Fruit fly (Drosophila melanogaster) S2 (cell line): ENCODE results near the gene CG31249.
A peak's percentile ranks its signal among the peaks of the same experiment; 100 is the strongest.

ENCODE experiments used
- CG8478 ChIP-seq: fragments of >200 bp; optimal IDR thresholded peaks from 2 replicates; lab custom pipeline; 2018
- CTCF ChIP-seq, 2 experiments: fragments of >200 bp; optimal IDR thresholded peaks; 2 replicates each; lab custom pipeline; 2018

Gene CG31249

DNA sequence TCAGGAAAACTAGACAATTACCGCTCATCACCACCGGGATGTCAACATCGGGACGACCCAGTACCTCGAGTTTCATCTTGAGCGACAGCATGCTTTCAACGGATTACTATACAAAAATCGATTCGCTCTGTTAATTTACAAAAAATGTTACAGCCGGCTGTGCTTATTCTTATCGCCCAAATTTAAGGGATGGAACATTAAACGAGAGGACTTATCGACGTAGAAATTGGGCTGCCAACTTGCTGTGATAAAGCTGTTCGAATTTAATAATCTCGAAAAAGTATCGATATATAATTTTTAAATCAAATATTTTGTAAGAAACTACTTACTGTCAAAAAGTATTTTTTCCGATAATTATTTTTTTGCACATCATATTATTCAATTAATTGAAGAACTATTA, at the start of gene CG31249:
CG31249 (minus strand) TSS at position 197 of the 400 bp plus-strand sequence.
- TF ChIP-seq CTCF (optimal IDR thresholded peaks at IDR 0.05; lab: Kevin White, UChicago) (no peak), CG8478 (lab: Kevin White, UChicago) (no peak)

DNA sequence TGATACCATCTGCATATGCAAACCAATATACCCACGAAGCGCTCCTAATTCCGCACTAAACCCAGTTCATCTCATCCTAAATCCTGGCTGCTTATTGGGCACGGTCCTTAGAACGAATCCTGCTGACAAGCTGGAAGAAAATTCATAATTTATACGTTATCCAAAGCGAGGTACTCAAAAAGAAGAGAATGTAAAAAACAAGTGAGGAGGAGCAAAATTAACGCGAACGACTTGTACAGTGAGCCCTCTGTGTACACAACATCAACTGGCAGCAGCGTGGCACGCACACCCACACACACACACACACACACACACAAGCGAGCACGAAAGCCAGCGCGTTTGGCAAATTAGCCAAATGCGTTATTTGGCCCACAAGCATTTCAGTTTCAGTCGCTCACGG, 49.4 kb upstream of the CG31249 start, which contains the start of gene TyrRII:
TyrRII (plus strand) TSS at position 301 of the 400 bp plus-strand sequence.
- TF ChIP-seq CTCF (optimal IDR thresholded peaks at IDR 0.05; lab: Kevin White, UChicago) (no peak), CG8478 (lab: Kevin White, UChicago) (no peak)

DNA sequence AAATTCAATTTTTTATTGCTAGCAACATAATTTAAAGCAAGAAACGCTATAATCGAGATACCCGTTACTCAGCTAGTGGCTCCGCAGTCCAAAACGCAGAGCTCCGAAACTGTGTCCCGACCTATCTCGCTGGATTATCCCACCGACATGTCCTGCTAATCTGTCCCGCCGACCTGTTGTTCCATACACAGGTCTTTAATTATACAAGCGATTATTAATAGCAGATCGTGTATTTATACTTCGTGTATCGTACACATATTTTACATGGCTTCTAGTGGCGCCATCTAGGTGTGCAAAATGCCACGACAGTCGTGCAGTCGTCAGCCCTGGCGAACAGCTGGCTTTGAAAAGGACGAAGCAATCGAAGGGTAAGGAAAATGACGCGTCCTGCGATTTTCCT, 46.4 kb upstream of the CG31249 start, which contains the start of gene CG14321:
CG14321 (plus strand) TSS at position 338 of the 400 bp plus-strand sequence.
- TF ChIP-seq CG8478 (lab: Kevin White, UChicago) = no peak
- peak; percentile 97 to 99 for TF ChIP-seq CTCF (optimal IDR thresholded peaks at IDR 0.05; lab: Kevin White, UChicago)

DNA sequence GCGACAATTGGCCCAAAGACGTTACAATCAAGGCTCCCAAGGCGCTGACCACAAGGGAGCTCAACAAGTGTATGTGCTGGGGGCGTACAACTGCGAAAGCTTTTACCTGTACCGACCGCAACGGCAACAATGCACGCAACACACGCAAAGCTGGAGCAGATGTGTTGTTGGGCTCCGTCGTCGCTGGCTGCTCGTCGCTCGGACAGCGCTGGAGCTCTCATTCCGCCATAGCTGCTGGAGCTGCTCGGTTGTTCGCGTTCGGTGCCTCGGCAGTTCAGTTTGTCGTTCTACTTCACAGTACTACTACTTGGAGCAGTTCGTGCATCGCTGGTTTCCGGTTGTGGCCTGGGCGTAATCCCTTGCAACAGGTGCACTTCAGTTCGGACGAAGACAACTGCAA, 38.7 kb upstream of the CG31249 start, which contains the start of gene Lgr1:
Lgr1 (plus strand) TSS at position 220 of the 400 bp plus-strand sequence.
- no peak for TF ChIP-seq CTCF (optimal IDR thresholded peaks at IDR 0.05; lab: Kevin White, UChicago)
- no peak for TF ChIP-seq CG8478 (lab: Kevin White, UChicago)

DNA sequence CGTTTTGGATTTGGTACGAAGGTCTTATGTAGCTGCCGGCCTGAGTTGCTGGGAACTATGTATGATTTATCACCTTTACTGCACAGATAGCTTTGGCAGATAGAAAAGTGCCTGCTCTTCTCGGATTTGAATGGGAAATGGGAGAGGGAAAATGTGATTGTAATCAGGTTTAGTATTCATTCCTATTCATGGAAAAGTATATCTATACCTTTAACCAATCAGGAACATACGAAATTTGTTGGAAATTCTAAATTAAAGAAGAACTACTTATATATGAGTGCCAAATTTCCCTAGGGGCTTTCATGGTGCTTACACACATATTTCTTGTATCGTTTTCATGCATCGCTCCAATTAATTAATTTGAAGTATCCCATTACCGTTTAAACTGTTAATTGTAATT, 38.1 kb upstream of the CG31249 start, which contains the start of gene Atg8b:
Atg8b (minus strand) TSS at position 101 of the 400 bp plus-strand sequence.
- TF ChIP-seq CG8478 (lab: Kevin White, UChicago) (no peak), CTCF (optimal IDR thresholded peaks at IDR 0.05; lab: Kevin White, UChicago) (no peak)

DNA sequence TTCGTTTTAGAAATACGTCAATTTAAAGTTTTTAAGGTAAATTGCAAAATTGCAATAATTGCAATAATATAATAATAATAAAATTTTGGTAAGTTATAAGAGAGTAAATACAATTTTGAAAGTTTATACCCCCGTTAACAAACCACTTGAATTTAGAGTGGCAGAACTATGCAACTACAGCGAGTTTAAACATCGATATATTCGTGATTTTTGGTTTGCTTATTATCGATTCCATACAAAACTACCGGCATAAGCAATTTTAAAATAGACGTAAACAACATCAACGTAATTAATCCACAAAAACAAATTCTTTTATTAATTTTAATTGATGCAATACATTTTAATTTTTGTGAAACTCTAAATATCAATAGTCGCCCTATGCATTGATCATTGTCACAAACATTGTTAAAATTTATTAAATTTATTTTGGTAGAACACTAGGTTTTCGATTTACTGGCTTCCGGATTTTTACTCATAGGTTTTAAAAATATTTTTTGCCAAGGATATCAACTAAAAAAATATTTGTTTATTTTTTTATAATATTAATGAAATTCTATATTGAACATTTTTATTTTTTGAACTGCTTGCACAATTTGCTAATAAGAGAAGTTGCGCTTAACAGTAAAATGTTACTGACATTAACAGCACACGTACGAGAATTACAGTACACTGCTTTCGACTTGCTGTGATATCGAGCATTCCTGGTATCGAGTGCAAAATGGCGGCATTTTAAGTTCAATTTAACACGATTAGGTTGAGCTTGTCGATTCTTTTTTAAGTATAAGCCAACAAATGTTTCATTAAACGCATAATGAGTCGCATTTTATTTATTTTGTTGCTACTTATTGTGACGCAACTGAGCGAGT, 32.1 kb upstream of the CG31249 start, which contains the start of gene Pxt:
Pxt (plus strand) TSS at position 695 of the 866 bp plus-strand sequence.
- TF ChIP-seq CTCF (optimal IDR thresholded peaks at IDR 0.05; lab: Kevin White, UChicago) (peak in 1 of 2 experiments; percentile 30), CG8478 (lab: Kevin White, UChicago) (no peak)

DNA sequence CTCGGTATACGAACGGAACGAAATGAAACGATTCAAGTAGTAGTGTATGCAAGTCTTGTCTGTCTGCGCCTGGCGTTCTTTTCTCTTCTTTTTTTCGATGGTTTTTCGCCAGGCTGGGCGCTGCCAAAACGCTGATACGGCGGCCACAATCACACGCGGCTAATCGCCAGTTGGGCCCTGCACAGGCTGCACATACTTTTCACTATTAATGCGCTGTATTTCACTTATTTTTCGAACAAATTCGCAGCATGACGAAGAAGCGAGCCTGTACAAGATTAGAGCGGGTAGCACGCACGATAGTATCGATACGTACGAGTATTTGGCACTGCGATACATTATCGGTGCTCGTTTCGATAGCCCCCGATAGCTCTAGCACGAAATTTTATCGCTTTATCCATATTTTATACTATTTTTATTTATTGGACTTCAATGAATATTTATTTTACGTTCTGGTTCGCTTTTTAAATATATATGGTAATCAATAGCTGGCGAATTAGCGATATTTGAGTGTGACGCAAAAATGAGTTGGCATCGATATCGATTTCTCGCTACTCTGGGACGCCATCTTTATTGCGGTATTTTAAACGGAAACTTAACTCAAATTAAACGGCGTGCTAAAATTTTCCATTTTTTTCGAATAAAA, 31.3 kb upstream of the CG31249 start, which contains the start of gene osa:
osa (minus strand) TSS at position 300 of the 643 bp plus-strand sequence.
- TF ChIP-seq CG8478 (lab: Kevin White, UChicago) = no peak
- peak in 1 of 2 experiments; percentile 13 for TF ChIP-seq CTCF (optimal IDR thresholded peaks at IDR 0.05; lab: Kevin White, UChicago)

DNA sequence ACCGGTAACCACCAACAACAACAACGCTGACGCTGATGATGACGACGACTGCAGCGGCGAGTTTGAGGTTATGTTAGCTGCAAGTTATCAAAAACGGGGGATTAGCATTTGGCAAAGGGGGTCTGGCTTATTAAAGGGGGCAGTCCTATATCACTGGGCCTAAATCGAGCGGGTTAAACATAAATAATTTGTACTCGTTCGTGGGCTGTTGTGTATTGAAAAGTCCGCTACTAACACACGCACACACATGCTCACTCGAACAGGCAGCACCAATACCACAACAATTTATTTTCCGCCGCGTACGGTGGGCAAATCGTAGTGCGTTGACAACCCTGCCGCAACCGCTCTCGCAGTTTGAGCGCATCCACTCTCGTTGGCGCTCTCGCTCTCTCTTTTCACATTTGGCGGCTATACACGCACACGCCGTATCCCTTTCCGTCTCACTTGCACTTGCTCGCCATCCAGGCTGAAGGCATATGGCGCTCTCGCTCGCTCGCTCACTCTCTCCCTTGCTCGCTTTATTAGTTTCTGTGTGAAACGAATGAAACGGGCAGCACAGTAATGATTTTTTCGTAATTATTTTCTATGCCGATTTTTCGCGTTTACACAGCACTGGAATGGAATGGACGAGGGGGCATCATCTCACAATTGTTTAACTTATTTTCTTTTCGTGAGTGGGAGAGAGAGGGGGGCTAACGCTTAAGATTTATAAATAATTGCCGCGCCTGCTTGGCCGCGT, 30.2 kb upstream of the CG31249 start:
- no peak for TF ChIP-seq CG8478 (lab: Kevin White, UChicago)
- TF ChIP-seq CTCF (optimal IDR thresholded peaks at IDR 0.05; lab: Kevin White, UChicago) = peak; percentile 24 to 41

DNA sequence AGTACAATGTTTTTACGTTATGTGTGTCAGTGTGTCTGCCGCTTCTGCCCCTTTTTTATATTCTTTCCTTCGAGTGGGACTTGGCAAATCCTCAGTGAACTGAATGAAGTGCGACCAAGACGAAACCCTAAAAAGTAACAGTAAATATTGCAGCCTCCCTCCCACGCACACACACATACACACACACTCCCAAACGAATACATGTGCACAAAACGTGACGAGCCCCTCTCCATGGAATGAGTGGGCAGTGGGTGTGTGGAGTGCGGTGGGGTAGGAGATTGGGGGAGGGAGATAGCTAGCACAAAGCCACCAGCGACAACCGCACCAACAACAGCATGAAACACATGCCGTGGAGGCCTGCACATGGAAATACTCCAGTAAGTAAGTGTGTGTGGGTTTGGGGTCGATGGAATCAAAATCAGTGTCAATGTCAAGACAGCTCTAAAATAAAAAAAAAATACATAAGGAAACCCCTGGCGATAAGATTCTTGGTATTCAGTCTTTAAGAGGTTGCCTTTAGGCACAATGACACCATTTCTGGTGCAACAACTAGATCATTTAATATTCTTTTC, 28.0 kb upstream of the CG31249 start:
- no peak for TF ChIP-seq CG8478 (lab: Kevin White, UChicago)
- no peak for TF ChIP-seq CTCF (optimal IDR thresholded peaks at IDR 0.05; lab: Kevin White, UChicago)

DNA sequence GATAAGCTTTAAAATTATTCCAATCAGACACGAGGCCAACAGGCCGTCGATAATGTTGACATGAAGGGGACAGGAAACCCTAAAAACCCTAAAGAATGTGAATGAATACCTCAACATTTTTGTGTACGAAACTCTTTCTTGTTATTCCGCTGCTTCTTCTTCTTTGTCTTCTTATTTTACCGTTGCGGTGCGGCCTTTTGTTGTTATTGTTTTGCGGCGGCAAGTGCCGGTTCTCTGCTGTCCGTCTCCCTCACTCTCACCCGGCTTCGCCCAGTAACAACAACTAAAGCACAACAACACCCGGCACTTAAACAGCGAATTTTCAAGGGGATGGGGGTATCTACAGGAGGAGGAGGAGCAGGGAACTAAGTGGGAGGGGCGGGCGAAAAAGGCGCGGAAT, 27.5 kb upstream of the CG31249 start:
- no peak for TF ChIP-seq CTCF (optimal IDR thresholded peaks at IDR 0.05; lab: Kevin White, UChicago)
- TF ChIP-seq CG8478 (lab: Kevin White, UChicago) = no peak

DNA sequence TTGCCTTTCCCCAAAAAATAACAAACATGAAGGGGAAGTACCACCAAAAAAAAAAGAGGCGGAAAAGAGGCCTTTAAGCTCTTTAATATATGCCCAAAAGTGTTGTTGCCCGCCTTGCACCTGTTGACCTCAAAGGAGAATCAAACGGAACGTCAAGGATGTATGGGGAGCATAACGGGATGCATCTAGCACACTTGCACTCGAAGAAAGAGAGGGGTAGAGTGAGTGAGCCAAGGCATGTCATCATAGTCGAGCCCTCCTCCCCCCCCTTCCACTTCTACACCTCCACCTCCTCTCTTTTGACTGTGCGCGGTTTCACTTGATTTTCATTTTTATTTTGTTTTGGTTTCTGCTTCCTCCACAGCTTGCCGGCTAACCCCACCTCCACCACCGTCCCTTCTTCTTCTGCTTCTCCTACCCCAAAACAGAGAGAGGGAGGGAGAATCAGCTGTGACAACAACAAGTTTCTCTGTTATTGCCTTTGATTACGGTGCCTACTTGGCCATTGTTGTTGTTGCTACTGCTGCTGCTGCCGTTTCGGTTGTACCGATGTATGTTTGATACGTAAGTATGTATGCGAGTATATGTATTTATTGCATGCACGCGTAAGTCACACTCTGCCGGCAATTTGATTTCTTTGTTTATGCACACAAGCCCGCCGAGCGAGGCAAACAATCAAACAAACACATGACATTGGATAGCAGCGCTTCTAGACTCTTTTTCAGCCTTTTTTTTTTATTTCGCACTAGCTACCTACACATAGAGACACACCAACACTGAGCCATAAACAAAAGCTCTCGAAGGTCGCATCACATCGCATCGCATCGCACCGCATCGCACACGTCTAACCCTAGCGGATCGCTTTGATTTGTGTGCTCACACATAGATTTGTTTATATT, 26.0 kb upstream of the CG31249 start:
- no peak for TF ChIP-seq CG8478 (lab: Kevin White, UChicago)
- no peak for TF ChIP-seq CTCF (optimal IDR thresholded peaks at IDR 0.05; lab: Kevin White, UChicago)

DNA sequence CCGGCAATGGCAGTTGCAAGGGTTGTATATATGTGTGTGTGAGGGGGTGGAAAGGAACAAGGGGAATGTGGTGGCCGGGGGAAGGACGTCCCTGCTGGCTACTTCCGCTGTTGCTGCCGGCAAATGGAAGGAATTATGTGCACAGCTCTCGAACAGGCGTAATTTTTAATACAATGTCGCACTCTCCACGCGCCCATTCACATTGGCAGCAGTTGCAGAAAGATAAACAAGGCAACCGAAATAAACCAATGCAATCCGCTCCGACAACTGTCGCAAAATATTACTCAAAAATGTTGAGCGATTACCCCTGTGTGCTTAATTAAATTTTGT, 24.7 kb upstream of the CG31249 start:
- TF ChIP-seq CTCF (optimal IDR thresholded peaks at IDR 0.05; lab: Kevin White, UChicago) (no peak), CG8478 (lab: Kevin White, UChicago) (no peak)
